Worm (Caenorhabditis elegans) whole organism, young adult: ENCODE measurements around the gene tbx-9.

Source experiments
- C06A6.2 ChIP-seq: fragments of 200-800 bp; sonication (Bioruptor generic); conservative IDR thresholded peaks from 2 replicates; pipeline ENCODE4 v1.3.6; 2022; ENCODE audit warnings: missing genetic modification characterization, missing compliant biosample characterization
- K12H6.12 ChIP-seq: fragments of 200-800 bp; sonication (Bioruptor generic); optimal IDR thresholded peaks from 2 replicates; lab custom pipeline; 2018; ENCODE audit warnings: mild to moderate bottlenecking, missing genetic modification characterization, missing compliant biosample characterization
- ceh-79 ChIP-seq: sonication (generic microtip); optimal IDR thresholded peaks from 2 replicates; lab custom pipeline; 2017; ENCODE audit warnings: mild to moderate bottlenecking, missing genetic modification characterization, missing compliant biosample characterization
- egrh-3 ChIP-seq: fragments of 200-800 bp; sonication (Bioruptor generic); IDR thresholded peaks from 2 replicates; pipeline ENCODE4 v1.3.6; 2022; ENCODE audit warnings: missing genetic modification reagents, missing genetic modification characterization, missing compliant biosample characterization
- nhr-27 ChIP-seq: fragments of 200-800 bp; sonication (Bioruptor generic); optimal IDR thresholded peaks from 2 replicates; lab custom pipeline; 2018; ENCODE audit warnings: mild to moderate bottlenecking, missing genetic modification characterization, moderate library complexity, missing compliant biosample characterization
- pha-4 ChIP-seq: fragments of 150-350 bp; sonication (generic microtip); optimal IDR thresholded peaks from 2 replicates; lab custom pipeline; 2014; ENCODE audit warnings: missing biosample characterization, missing genetic modification reagents, missing genetic modification characterization
- unc-62 ChIP-seq: fragments of 150-350 bp; optimal IDR thresholded peaks from 2 replicates; lab custom pipeline; 2014; ENCODE audit warnings: missing biosample characterization, missing genetic modification reagents, missing genetic modification characterization
- ztf-26 ChIP-seq: sonication (generic microtip); optimal IDR thresholded peaks from 2 replicates; lab custom pipeline; 2017; ENCODE audit warnings: missing genetic modification characterization, missing compliant biosample characterization

DNA sequence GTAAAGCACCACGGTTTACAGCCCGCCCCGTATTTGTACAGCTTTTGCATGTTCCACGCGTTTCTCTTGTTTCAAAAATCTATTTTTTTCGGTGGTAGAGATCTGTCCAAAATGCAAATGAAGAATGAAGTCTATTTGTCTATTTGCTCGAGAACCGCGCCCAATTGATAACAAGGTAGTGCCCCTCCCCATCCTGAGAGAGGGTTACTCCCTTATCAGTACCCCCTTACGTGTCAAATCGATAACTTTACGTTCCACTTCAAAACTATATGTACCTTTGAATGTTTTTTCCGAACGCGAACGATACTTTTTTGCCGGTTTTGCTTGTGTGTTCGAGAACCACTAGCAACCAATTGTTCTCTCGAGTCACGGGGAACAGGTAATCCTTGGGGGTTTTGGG, 34.4 kb upstream of the tbx-9 start:
- no peak for TF ChIP-seq ceh-79 (tag; lab: Kevin White, UChicago)
- no peak for TF ChIP-seq K12H6.12 (tag; lab: Kevin White, UChicago)
- TF ChIP-seq nhr-27 (tag; lab: Kevin White, UChicago) = no peak
- TF ChIP-seq egrh-3 (GFP tag; lab: Robert Waterston, UW) = no peak
- TF ChIP-seq unc-62 = no peak
- TF ChIP-seq C06A6.2 (GFP tag; lab: Robert Waterston, UW) = no peak
- no peak for TF ChIP-seq pha-4 (tag; lab: Kevin White, UChicago)
- no peak for TF ChIP-seq ztf-26 (tag; lab: Kevin White, UChicago)
